Worm (Caenorhabditis elegans) whole organism, L3 larva: ENCODE measurements around the gene C34E10.9.

Experiments
- ama-1 ChIP-seq: fragments of 150-350 bp; optimal IDR thresholded peaks from 2 replicates; lab custom pipeline; 2018
- ceh-82 ChIP-seq: fragments of 150-350 bp; optimal IDR thresholded peaks from 2 replicates; lab custom pipeline; 2014; ENCODE audit warnings: missing biosample characterization, missing genetic modification characterization
- daf-12 ChIP-seq: fragments of 150-350 bp; optimal IDR thresholded peaks from 2 replicates; lab custom pipeline; 2014; ENCODE audit warnings: missing biosample characterization, missing genetic modification reagents, missing genetic modification characterization
- elt-3 ChIP-seq, 3 experiments: fragments of 150-350 bp in 1 of 3; sonication (generic microtip) in 2 of 3; optimal IDR thresholded peaks; 2 replicates in 2 of 3; 4 replicates in 1 of 3; lab custom pipeline; 2014 to 2017; ENCODE audit warnings: missing biosample characterization in 3 of 3, missing genetic modification characterization in 3 of 3
- lin-39 ChIP-seq: fragments of 150-350 bp; optimal IDR thresholded peaks from 2 replicates; lab custom pipeline; 2018; ENCODE audit warnings: missing biosample characterization, missing genetic modification reagents, missing genetic modification characterization
- mdl-1 ChIP-seq: fragments of 150-350 bp; optimal IDR thresholded peaks from 2 replicates; lab custom pipeline; 2014; ENCODE audit warnings: missing biosample characterization, missing genetic modification characterization
- nhr-11 ChIP-seq: fragments of 150-350 bp; optimal IDR thresholded peaks from 2 replicates; lab custom pipeline; 2014; ENCODE audit warnings: missing biosample characterization, missing genetic modification characterization
- nhr-25 ChIP-seq: sonication (generic microtip); optimal IDR thresholded peaks from 2 replicates; lab custom pipeline; 2017; ENCODE audit warnings: missing biosample characterization, missing genetic modification characterization
- nhr-28 ChIP-seq: fragments of 150-350 bp; optimal IDR thresholded peaks from 2 replicates; lab custom pipeline; 2014; ENCODE audit warnings: missing biosample characterization, missing genetic modification characterization
- nhr-67 ChIP-seq: fragments of 150-350 bp; optimal IDR thresholded peaks from 2 replicates; lab custom pipeline; 2014; ENCODE audit warnings: missing biosample characterization, missing genetic modification characterization
- skn-1 ChIP-seq: fragments of 150-350 bp; optimal IDR thresholded peaks from 2 replicates; lab custom pipeline; 2014; ENCODE audit warnings: missing biosample characterization, missing genetic modification characterization
- tbx-2 ChIP-seq: sonication (generic microtip); optimal IDR thresholded peaks from 2 replicates; lab custom pipeline; 2016; ENCODE audit warnings: mild to moderate bottlenecking, missing genetic modification characterization, missing compliant biosample characterization
- unc-39 ChIP-seq: sonication (generic microtip); optimal IDR thresholded peaks from 4 replicates; lab custom pipeline; 2017; ENCODE audit warnings: missing biosample characterization, missing genetic modification characterization
- zag-1 ChIP-seq: fragments of 150-350 bp; optimal IDR thresholded peaks from 2 replicates; lab custom pipeline; 2014; ENCODE audit warnings: missing biosample characterization, missing genetic modification characterization

ce11 chrIII:5244539-5244938 is 18.7 kb downstream of the C34E10.9 start, which contains the start of gene cnd-1:
- TF ChIP-seq mdl-1 (tag; lab: Kevin White, UChicago) (no peak), unc-39 (tag; lab: Kevin White, UChicago) (no peak), elt-3 (tag; optimal IDR thresholded peaks at IDR 0.05; lab: Kevin White, UChicago) (no peak), nhr-67 (no peak), zag-1 (tag; lab: Kevin White, UChicago) (no peak), nhr-11 (tag; lab: Kevin White, UChicago) (no peak), skn-1 (tag; lab: Kevin White, UChicago) (no peak), ama-1 (lab: Kevin White, UChicago) (no peak), ceh-82 (tag; lab: Kevin White, UChicago) (no peak), daf-12 (no peak), lin-39 (tag; lab: Kevin White, UChicago) (no peak), nhr-28 (tag; lab: Kevin White, UChicago) (no peak), tbx-2 (no peak), nhr-25 (tag; lab: Kevin White, UChicago) (no peak)
